Fruit fly (Drosophila melanogaster) whole organism, embryonic: ENCODE data around the gene CG14839.

ENCODE experiments used
- Bteb2 ChIP-seq: fragments of 200-800 bp; sonication (Bioruptor generic); optimal IDR thresholded peaks from 2 replicates; lab custom pipeline; 2016; ENCODE audit warnings: missing biosample characterization, missing genetic modification characterization
- CG10654 ChIP-seq: fragments of 200-800 bp; sonication (Bioruptor generic); optimal IDR thresholded peaks from 2 replicates; lab custom pipeline; 2016; ENCODE audit warnings: missing biosample characterization, missing genetic modification characterization
- CG11247 ChIP-seq: fragments of 200-800 bp; sonication (Bioruptor generic); IDR thresholded peaks from 2 replicates; pipeline ENCODE4 v1.3.6; 2022; ENCODE audit warnings: missing biosample characterization, missing genetic modification characterization
- CG11456 ChIP-seq: fragments of 200-800 bp; sonication (Bioruptor generic); IDR thresholded peaks from 3 replicates; pipeline ENCODE4 v1.3.6; 2022; ENCODE audit warnings: missing biosample characterization, missing genetic modification characterization
- CG12236 ChIP-seq: fragments of 200-800 bp; sonication (Bioruptor generic); optimal IDR thresholded peaks from 2 replicates; lab custom pipeline; 2016; ENCODE audit warnings: missing biosample characterization, missing genetic modification characterization
- CG14441 ChIP-seq: fragments of 200-800 bp; sonication (Bioruptor generic); IDR thresholded peaks from 2 replicates; pipeline ENCODE4 v1.3.6; 2022; ENCODE audit warnings: missing biosample characterization, missing genetic modification characterization
- CG1647 ChIP-seq: fragments of 200-800 bp; sonication (Bioruptor generic); optimal IDR thresholded peaks from 3 replicates; lab custom pipeline; 2016; ENCODE audit warnings: missing biosample characterization, missing genetic modification characterization
- CG1832 ChIP-seq: fragments of 200-800 bp; sonication (Bioruptor generic); optimal IDR thresholded peaks from 2 replicates; lab custom pipeline; 2017; ENCODE audit warnings: missing biosample characterization, mild to moderate bottlenecking, missing genetic modification characterization, inconsistent platforms
- CG18619 ChIP-seq: fragments of 200-800 bp; sonication (Bioruptor generic); optimal IDR thresholded peaks from 3 replicates; lab custom pipeline; 2017; ENCODE audit warnings: missing biosample characterization, mild to moderate bottlenecking, missing genetic modification characterization
- CG2116 ChIP-seq: fragments of 200-800 bp; sonication (Bioruptor generic); optimal IDR thresholded peaks from 3 replicates; lab custom pipeline; 2018; ENCODE audit warnings: missing biosample characterization, mild to moderate bottlenecking, missing genetic modification characterization
- CG2712 ChIP-seq: fragments of 200-800 bp; optimal IDR thresholded peaks from 3 replicates; lab custom pipeline; 2019; ENCODE audit warnings: missing biosample characterization, mild to moderate bottlenecking, missing genetic modification characterization, moderate library complexity
- CG30431 ChIP-seq: fragments of 200-800 bp; sonication (Bioruptor generic); optimal IDR thresholded peaks from 2 replicates; lab custom pipeline; 2017; ENCODE audit warnings: missing biosample characterization, missing genetic modification characterization
- CG3838 ChIP-seq: fragments of 200-800 bp; sonication (Bioruptor generic); optimal IDR thresholded peaks from 3 replicates; lab custom pipeline; 2016; ENCODE audit warnings: missing biosample characterization, missing genetic modification characterization
- CG4854 ChIP-seq: fragments of 200-800 bp; sonication (Bioruptor generic); optimal IDR thresholded peaks from 2 replicates; lab custom pipeline; 2016; ENCODE audit warnings: missing biosample characterization, missing genetic modification characterization, inconsistent platforms
- CG5953 ChIP-seq: fragments of 200-800 bp; sonication (Bioruptor generic); IDR thresholded peaks from 2 replicates; pipeline ENCODE4 v1.3.6; 2022; ENCODE audit warnings: missing biosample characterization, missing genetic modification characterization
- CG7786 ChIP-seq: fragments of 200-800 bp; sonication (Bioruptor generic); optimal IDR thresholded peaks from 2 replicates; lab custom pipeline; 2016; ENCODE audit warnings: missing biosample characterization, missing genetic modification characterization
- CG7839 ChIP-seq: fragments of 200-800 bp; sonication (Bioruptor generic); optimal IDR thresholded peaks from 3 replicates; lab custom pipeline; 2018; ENCODE audit warnings: missing biosample characterization, mild to moderate bottlenecking, missing genetic modification characterization, moderate library complexity
- CG9609 ChIP-seq: fragments of 200-800 bp; sonication (Bioruptor generic); optimal IDR thresholded peaks from 3 replicates; lab custom pipeline; 2016; ENCODE audit warnings: missing biosample characterization, missing genetic modification characterization
- CG9932 ChIP-seq: fragments of 200-800 bp; sonication (Bioruptor generic); IDR thresholded peaks from 2 replicates; pipeline ENCODE4 v1.3.6; 2022; ENCODE audit warnings: missing biosample characterization, missing genetic modification characterization
- E2f2 ChIP-seq: fragments of 200-800 bp; sonication (Bioruptor generic); IDR thresholded peaks from 2 replicates; pipeline ENCODE4 v1.3.6; 2022; ENCODE audit warnings: missing biosample characterization, missing genetic modification characterization
- Ets97D ChIP-seq: fragments of 200-800 bp; sonication (Bioruptor generic); optimal IDR thresholded peaks from 3 replicates; lab custom pipeline; 2016; ENCODE audit warnings: missing biosample characterization, missing genetic modification characterization
- HLH54F ChIP-seq: fragments of 200-800 bp; sonication (Bioruptor generic); optimal IDR thresholded peaks from 3 replicates; lab custom pipeline; 2016; ENCODE audit warnings: missing biosample characterization, missing genetic modification characterization
- HLHmδ ChIP-seq: fragments of 200-800 bp; sonication (Bioruptor generic); optimal IDR thresholded peaks from 2 replicates; lab custom pipeline; 2018; ENCODE audit warnings: missing biosample characterization, mild to moderate bottlenecking, missing genetic modification characterization, moderate library complexity
- HmgD ChIP-seq: fragments of 200-800 bp; sonication (Bioruptor generic); optimal IDR thresholded peaks from 3 replicates; lab custom pipeline; 2016; ENCODE audit warnings: missing biosample characterization, missing genetic modification characterization
- Hr39 ChIP-seq: fragments of >200 bp; optimal IDR thresholded peaks from 2 replicates; lab custom pipeline; 2017
- NC2β ChIP-seq: fragments of 200-800 bp; sonication (Bioruptor generic); optimal IDR thresholded peaks from 2 replicates; lab custom pipeline; 2016; ENCODE audit warnings: missing biosample characterization, missing genetic modification characterization
- Nf-YC ChIP-seq: fragments of 200-800 bp; optimal IDR thresholded peaks from 3 replicates; lab custom pipeline; 2019; ENCODE audit warnings: missing biosample characterization, mild to moderate bottlenecking, missing genetic modification characterization, moderate library complexity
- Taf1 ChIP-seq: fragments of 200-800 bp; sonication (Bioruptor generic); IDR thresholded peaks from 2 replicates; pipeline ENCODE4 v1.3.6; 2022; ENCODE audit warnings: missing biosample characterization, missing genetic modification characterization
- abd-A ChIP-seq: fragments of 200-800 bp; sonication (Bioruptor generic); optimal IDR thresholded peaks from 3 replicates; lab custom pipeline; 2019; ENCODE audit warnings: missing biosample characterization, mild to moderate bottlenecking, missing genetic modification characterization, moderate library complexity
- aop ChIP-seq: fragments of 200-800 bp; sonication (Bioruptor generic); IDR thresholded peaks from 2 replicates; pipeline ENCODE4 v1.3.6; 2022; ENCODE audit warnings: missing biosample characterization, missing genetic modification characterization
- chif ChIP-seq, 2 experiments: fragments of 200-800 bp; sonication (Bioruptor generic); optimal IDR thresholded peaks; 3 replicates each; lab custom pipeline; 2016; ENCODE audit warnings: missing biosample characterization in 2 of 2, missing genetic modification characterization in 2 of 2
- chn ChIP-seq: fragments of 200-800 bp; sonication (Bioruptor generic); optimal IDR thresholded peaks from 2 replicates; lab custom pipeline; 2016; ENCODE audit warnings: missing biosample characterization, missing genetic modification characterization
- da ChIP-seq: fragments of 200-800 bp; sonication (Bioruptor generic); optimal IDR thresholded peaks from 2 replicates; lab custom pipeline; 2016; ENCODE audit warnings: missing biosample characterization, missing genetic modification characterization
- dimm ChIP-seq: fragments of 200-800 bp; sonication (Bioruptor generic); IDR thresholded peaks from 2 replicates; pipeline ENCODE4 v1.3.6; 2022; ENCODE audit warnings: missing biosample characterization, missing genetic modification characterization
- dmrt99B ChIP-seq: fragments of 200-800 bp; sonication (Bioruptor generic); optimal IDR thresholded peaks from 2 replicates; lab custom pipeline; 2018; ENCODE audit warnings: missing biosample characterization, mild to moderate bottlenecking, missing genetic modification characterization, moderate library complexity
- eyg ChIP-seq: fragments of 200-800 bp; sonication (Bioruptor generic); optimal IDR thresholded peaks from 3 replicates; lab custom pipeline; 2016; ENCODE audit warnings: missing biosample characterization, missing genetic modification characterization
- ftz-f1 ChIP-seq: fragments of 200-800 bp; sonication (Bioruptor generic); optimal IDR thresholded peaks from 2 replicates; lab custom pipeline; 2016; ENCODE audit warnings: missing biosample characterization, missing genetic modification characterization
- grau ChIP-seq: fragments of 200-800 bp; optimal IDR thresholded peaks from 3 replicates; lab custom pipeline; 2019; ENCODE audit warnings: missing biosample characterization, mild to moderate bottlenecking, missing genetic modification characterization, moderate library complexity
- gsb ChIP-seq: fragments of 200-800 bp; sonication (Bioruptor generic); IDR thresholded peaks from 2 replicates; pipeline ENCODE4 v1.3.6; 2022; ENCODE audit warnings: missing biosample characterization, missing genetic modification characterization
- gsb-n ChIP-seq: fragments of 200-800 bp; sonication (Bioruptor generic); optimal IDR thresholded peaks from 3 replicates; lab custom pipeline; 2018; ENCODE audit warnings: missing biosample characterization, mild to moderate bottlenecking, missing genetic modification characterization
- ham ChIP-seq: fragments of 200-800 bp; sonication (Bioruptor generic); IDR thresholded peaks from 2 replicates; pipeline ENCODE4 v1.3.6; 2022; ENCODE audit warnings: missing biosample characterization, missing genetic modification characterization
- kah ChIP-seq: fragments of 200-800 bp; sonication (Bioruptor generic); optimal IDR thresholded peaks from 2 replicates; lab custom pipeline; 2018; ENCODE audit warnings: missing biosample characterization, mild to moderate bottlenecking, missing genetic modification characterization
- kay ChIP-seq: fragments of 200-800 bp; sonication (Bioruptor generic); optimal IDR thresholded peaks from 2 replicates; lab custom pipeline; 2016; ENCODE audit warnings: missing biosample characterization, missing genetic modification characterization
- lilli ChIP-seq: fragments of 200-800 bp; sonication (Bioruptor generic); optimal IDR thresholded peaks from 3 replicates; lab custom pipeline; 2016; ENCODE audit warnings: missing biosample characterization, missing genetic modification characterization
- nau ChIP-seq: fragments of 200-800 bp; sonication (Bioruptor generic); optimal IDR thresholded peaks from 3 replicates; lab custom pipeline; 2017; ENCODE audit warnings: missing biosample characterization, mild to moderate bottlenecking, missing genetic modification characterization, missing genetic modification reagents
- odd ChIP-seq: fragments of 200-800 bp; sonication (Bioruptor generic); optimal IDR thresholded peaks from 2 replicates; lab custom pipeline; 2017; ENCODE audit warnings: missing biosample characterization, mild to moderate bottlenecking, missing genetic modification characterization
- pnt ChIP-seq: fragments of 200-800 bp; sonication (Bioruptor generic); optimal IDR thresholded peaks from 3 replicates; lab custom pipeline; 2016; ENCODE audit warnings: missing biosample characterization, missing genetic modification characterization
- slbo ChIP-seq: fragments of 200-800 bp; sonication (Bioruptor generic); IDR thresholded peaks from 2 replicates; pipeline ENCODE4 v1.3.6; 2022; ENCODE audit warnings: missing biosample characterization, missing genetic modification characterization
- so ChIP-seq: fragments of 200-800 bp; sonication (Bioruptor generic); IDR thresholded peaks from 3 replicates; pipeline ENCODE4 v1.3.6; 2022; ENCODE audit warnings: missing biosample characterization, missing genetic modification characterization
- stwl ChIP-seq: fragments of 200-800 bp; sonication (Bioruptor generic); optimal IDR thresholded peaks from 3 replicates; lab custom pipeline; 2018; ENCODE audit warnings: missing biosample characterization, mild to moderate bottlenecking, missing genetic modification characterization, moderate library complexity
- tna ChIP-seq: fragments of 200-800 bp; sonication (Bioruptor generic); IDR thresholded peaks from 2 replicates; pipeline ENCODE4 v1.3.6; 2022; ENCODE audit warnings: missing biosample characterization, missing genetic modification characterization; ENCODE audit not compliant: partially characterized antibody
- usp ChIP-seq: fragments of >200 bp; optimal IDR thresholded peaks from 2 replicates; lab custom pipeline; 2017; ENCODE audit warnings: missing biosample characterization, missing genetic modification characterization

The CG14839 gene

DNA sequence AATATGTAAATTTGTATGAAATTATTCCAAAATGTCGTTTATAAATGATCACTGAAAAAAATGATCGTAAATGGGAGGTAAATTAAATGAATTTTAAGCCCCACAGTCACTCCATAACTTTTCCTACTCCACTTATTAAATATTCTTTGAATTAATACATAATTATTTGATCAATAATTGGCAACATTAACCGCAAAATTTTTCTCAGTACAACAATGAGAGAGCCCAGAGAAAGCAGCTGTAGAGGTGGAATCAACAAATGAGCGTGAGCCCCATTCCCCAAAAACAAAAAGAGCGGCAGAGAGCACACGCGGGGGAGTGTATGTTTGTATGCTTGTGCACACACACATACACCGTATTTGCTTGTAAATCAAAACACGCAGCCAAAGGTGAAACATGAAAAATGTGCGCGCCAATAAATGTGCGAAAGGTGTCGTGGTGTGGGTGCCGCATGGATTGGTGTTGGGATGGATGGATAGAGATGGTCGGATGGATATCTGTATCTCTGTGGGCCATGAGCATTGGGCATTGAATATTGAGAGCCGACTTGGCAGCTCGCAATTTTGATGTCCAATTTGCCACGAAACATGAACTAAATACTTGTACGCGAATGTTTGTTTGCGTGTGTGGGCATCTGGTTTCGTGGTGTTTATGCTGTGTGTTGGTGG, 21.7 kb downstream of the CG14839 start (continued):
- no peak for TF ChIP-seq slbo
- no peak for TF ChIP-seq so
- no peak for TF ChIP-seq tna (GFP tag; lab: Robert Waterston, UW)
- peak; percentile 82 for TF ChIP-seq Ets97D (GFP tag; lab: Kevin White, UChicago)
- TF ChIP-seq CG7839 (tag; lab: Kevin White, UChicago), result peak; percentile 99
- peak; percentile 98 for TF ChIP-seq nau (GFP tag; lab: Kevin White, UChicago)
- TF ChIP-seq CG12236 (GFP tag; lab: Kevin White, UChicago), result peak; percentile 89
- TF ChIP-seq usp (GFP tag; lab: Kevin White, UChicago), result no peak
- peak; percentile 98 for TF ChIP-seq CG18619 (GFP tag; lab: Kevin White, UChicago)
- TF ChIP-seq Taf1, result no peak
- no peak for TF ChIP-seq CG11456 (GFP tag; lab: Robert Waterston, UW)
- peak; percentile 99 for TF ChIP-seq CG2712 (tag; lab: Kevin White, UChicago)
- TF ChIP-seq ham, result no peak
- TF ChIP-seq Nf-YC, result peak; percentile 89
- no peak for TF ChIP-seq aop (GFP tag; lab: Robert Waterston, UW)
- peak; percentile 99 for TF ChIP-seq abd-A (tag; lab: Kevin White, UChicago)
- TF ChIP-seq Hr39 (lab: Kevin White, UChicago), result no peak
- peak; percentile 94 to 97 for TF ChIP-seq chif (GFP tag; optimal IDR thresholded peaks at IDR 0.05; lab: Kevin White, UChicago)
- TF ChIP-seq da (GFP tag; lab: Kevin White, UChicago), result peak; percentile 87
- TF ChIP-seq CG10654 (GFP tag; lab: Kevin White, UChicago), result peak; percentile 98
- peak; percentile 94 for TF ChIP-seq kah (GFP tag; lab: Kevin White, UChicago)
- TF ChIP-seq pnt, result peak; percentile 91
- TF ChIP-seq odd (GFP tag; lab: Kevin White, UChicago), result peak; percentile 97
- TF ChIP-seq kay, result peak; percentile 96
- TF ChIP-seq chn (GFP tag; lab: Kevin White, UChicago), result peak; percentile 96
- TF ChIP-seq gsb, result no peak
- peak; percentile 91 for TF ChIP-seq CG7786 (GFP tag; lab: Kevin White, UChicago)
- peak; percentile 92 for TF ChIP-seq CG9609 (GFP tag; lab: Kevin White, UChicago)
- peak; percentile 96 for TF ChIP-seq CG30431
- TF ChIP-seq E2f2 (GFP tag; lab: Robert Waterston, UW), result no peak
- TF ChIP-seq lilli (GFP tag; lab: Kevin White, UChicago), result peak; percentile 98
- TF ChIP-seq HLH54F (GFP tag; lab: Kevin White, UChicago), result peak; percentile 95
- no peak for TF ChIP-seq CG5953 (GFP tag; lab: Robert Waterston, UW)
- peak; percentile 95 for TF ChIP-seq NC2β
- TF ChIP-seq HLHmδ (GFP tag; lab: Kevin White, UChicago), result no peak
- peak; percentile 46 for TF ChIP-seq stwl (tag; lab: Kevin White, UChicago)
- no peak for TF ChIP-seq CG11247
- peak; percentile 98 for TF ChIP-seq grau (tag; lab: Kevin White, UChicago)
- peak; percentile 96 for TF ChIP-seq CG4854 (GFP tag; lab: Kevin White, UChicago)
- TF ChIP-seq dmrt99B (tag; lab: Kevin White, UChicago), result peak; percentile 99
- no peak for TF ChIP-seq CG9932 (GFP tag; lab: Robert Waterston, UW)
- no peak for TF ChIP-seq dimm (GFP tag; lab: Robert Waterston, UW)
- TF ChIP-seq ftz-f1, result peak; percentile 49
- TF ChIP-seq gsb-n (tag; lab: Kevin White, UChicago), result peak; percentile 99
- TF ChIP-seq CG1832 (GFP tag; lab: Kevin White, UChicago), result no peak
- peak; percentile 96 for TF ChIP-seq CG1647 (GFP tag; lab: Kevin White, UChicago)
- TF ChIP-seq Bteb2 (GFP tag; lab: Kevin White, UChicago), result peak; percentile 97
- TF ChIP-seq eyg, result peak; percentile 57
- TF ChIP-seq HmgD (GFP tag; lab: Kevin White, UChicago), result peak; percentile 55
- TF ChIP-seq CG3838, result peak; percentile 96
- TF ChIP-seq CG14441 (GFP tag; lab: Robert Waterston, UW), result no peak
- peak; percentile 88 for TF ChIP-seq CG2116 (GFP tag; lab: Kevin White, UChicago)
